Fruit fly (Drosophila melanogaster): ENCODE data around the gene CG34299.

Gene CG34299

dm6 chr3R:30272176-30272857, 22.9 kb downstream of the CG34299 start:
- peak; percentile 93 to 94 for TF ChIP-seq ss (GFP tag; optimal IDR thresholded peaks at IDR 0.05)
- peak; percentile 97 for TF ChIP-seq CG1621 (tag; optimal IDR thresholded peaks at IDR 0.05)
- TF ChIP-seq CG6276 (GFP tag; optimal IDR thresholded peaks at IDR 0.05) = peak; percentile 80
- peak; percentile 96 for TF ChIP-seq pdm3 (GFP tag; optimal IDR thresholded peaks at IDR 0.05)
- TF ChIP-seq acj6 (GFP tag; optimal IDR thresholded peaks at IDR 0.05) = peak; percentile 97
- peak; percentile 98 for TF ChIP-seq Sox14 (GFP tag; optimal IDR thresholded peaks at IDR 0.05)
- TF ChIP-seq CG11294 (GFP tag; IDR thresholded peaks at IDR 0.05) = peak; percentile 73
- TF ChIP-seq Eip78C (GFP tag) = peak; percentile 99
- TF ChIP-seq Ets96B (tag; optimal IDR thresholded peaks at IDR 0.05) = peak; percentile 99
- peak; percentile 95 for TF ChIP-seq dsx (GFP tag; optimal IDR thresholded peaks at IDR 0.05; ENCODE audit: poor library complexity, severe bottlenecking)
- peak; percentile 94 for TF ChIP-seq Smox (GFP tag; optimal IDR thresholded peaks at IDR 0.05)
- TF ChIP-seq vri (GFP tag; optimal IDR thresholded peaks at IDR 0.05) = peak; percentile 97
- peak; percentile 95 for TF ChIP-seq CG8632 (GFP tag; optimal IDR thresholded peaks at IDR 0.05)
- peak; percentile 92 for TF ChIP-seq CG32006 (GFP tag; optimal IDR thresholded peaks at IDR 0.05)
- no peak for TF ChIP-seq fkh (GFP tag; optimal IDR thresholded peaks at IDR 0.05)
- TF ChIP-seq CG8319 (GFP tag; optimal IDR thresholded peaks at IDR 0.05) = peak; percentile 83
- TF ChIP-seq svp (GFP tag) = peak; percentile 96
- peak; percentile 95 for TF ChIP-seq CG6808 (GFP tag; optimal IDR thresholded peaks at IDR 0.05)
- peak; percentile 95 for TF ChIP-seq lz (GFP tag; optimal IDR thresholded peaks at IDR 0.05)
- TF ChIP-seq Hr39 (GFP tag; optimal IDR thresholded peaks at IDR 0.05) = peak; percentile 96
- peak; percentile 74 for TF ChIP-seq fd85E (GFP tag; optimal IDR thresholded peaks at IDR 0.05)
- TF ChIP-seq CG3032 (tag; optimal IDR thresholded peaks at IDR 0.05) = peak; percentile 98
- TF ChIP-seq CG8119 (GFP tag; IDR thresholded peaks at IDR 0.05) = peak; percentile 92
- TF ChIP-seq achi (GFP tag; optimal IDR thresholded peaks at IDR 0.05) = peak; percentile 97
- TF ChIP-seq topi (GFP tag; optimal IDR thresholded peaks at IDR 0.05) = peak; percentile 94
- peak; percentile 95 for TF ChIP-seq cyc (GFP tag; optimal IDR thresholded peaks at IDR 0.05)
- peak; percentile 99 for TF ChIP-seq CG10631 (GFP tag; optimal IDR thresholded peaks at IDR 0.05)
- peak; percentile 97 for TF ChIP-seq spab (GFP tag; optimal IDR thresholded peaks at IDR 0.05)
- TF ChIP-seq CG10669 (GFP tag; optimal IDR thresholded peaks at IDR 0.05) = peak; percentile 98
- TF ChIP-seq eg (GFP tag; IDR thresholded peaks at IDR 0.05) = peak; percentile 76
- peak; percentile 77 for TF ChIP-seq CG4318 (GFP tag; optimal IDR thresholded peaks at IDR 0.05)
- peak; percentile 19 for TF ChIP-seq Eip93F (GFP tag; optimal IDR thresholded peaks at IDR 0.05)
- peak; percentile 82 for TF ChIP-seq Hr4 (GFP tag; optimal IDR thresholded peaks at IDR 0.05)
- peak; percentile 94 for TF ChIP-seq Sox102F (GFP tag; optimal IDR thresholded peaks at IDR 0.05)
- peak; percentile 85 for TF ChIP-seq CG15336 (GFP tag; IDR thresholded peaks at IDR 0.05)
- TF ChIP-seq CG6854 (GFP tag; optimal IDR thresholded peaks at IDR 0.05) = peak; percentile 70
- peak; percentile 94 for TF ChIP-seq Ets21C (GFP tag; optimal IDR thresholded peaks at IDR 0.05)
- TF ChIP-seq Blimp-1 (GFP tag; optimal IDR thresholded peaks at IDR 0.05) = no peak
- peak; percentile 91 for TF ChIP-seq Sox15 (GFP tag; optimal IDR thresholded peaks at IDR 0.05)
- TF ChIP-seq CG6163 (GFP tag; IDR thresholded peaks at IDR 0.05) = peak; percentile 97
- peak; percentile 92 for TF ChIP-seq Gug (GFP tag; IDR thresholded peaks at IDR 0.05)
- peak; percentile 93 for TF ChIP-seq CG9139 (GFP tag; optimal IDR thresholded peaks at IDR 0.05)
- peak; percentile 96 for TF ChIP-seq CG6792 (GFP tag; optimal IDR thresholded peaks at IDR 0.05)
- TF ChIP-seq CG31627 (GFP tag; optimal IDR thresholded peaks at IDR 0.05) = peak; percentile 97
- peak; percentile 97 for TF ChIP-seq esn (GFP tag; optimal IDR thresholded peaks at IDR 0.05)
- TF ChIP-seq CG16779 (tag; optimal IDR thresholded peaks at IDR 0.05) = peak; percentile 93
- peak; percentile 95 for TF ChIP-seq Lpt (GFP tag; optimal IDR thresholded peaks at IDR 0.05)
- TF ChIP-seq OdsH (GFP tag; optimal IDR thresholded peaks at IDR 0.05) = peak; percentile 96
- TF ChIP-seq Hr38 (GFP tag; optimal IDR thresholded peaks at IDR 0.05) = no peak
- TF ChIP-seq Met (GFP tag; optimal IDR thresholded peaks at IDR 0.05) = peak; percentile 96
- peak; percentile 98 for TF ChIP-seq CG3919 (GFP tag; optimal IDR thresholded peaks at IDR 0.05)

Data from whole organism, prepupa.